Fruit fly (Drosophila melanogaster) whole organism, prepupa: Measurements from ENCODE around the gene Spn28Db.

Experiments used
- Blimp-1 ChIP-seq: fragments of 200-800 bp; sonication (Bioruptor generic); optimal IDR thresholded peaks from 3 replicates; lab custom pipeline; 2017; ENCODE audit warnings: missing biosample characterization, missing genetic modification characterization, mild to moderate bottlenecking, moderate library complexity, missing genetic modification reagents
- CG10631 ChIP-seq: fragments of 200-800 bp; sonication (Bioruptor generic); optimal IDR thresholded peaks from 2 replicates; lab custom pipeline; 2016; ENCODE audit warnings: missing biosample characterization, missing genetic modification characterization
- CG11294 ChIP-seq: fragments of 200-800 bp; sonication (Bioruptor generic); IDR thresholded peaks from 2 replicates; pipeline ENCODE4 v1.3.6; 2022; ENCODE audit warnings: missing biosample characterization, missing genetic modification characterization
- CG11762 ChIP-seq: fragments of 200-800 bp; sonication (Bioruptor generic); optimal IDR thresholded peaks from 3 replicates; lab custom pipeline; 2016; ENCODE audit warnings: missing biosample characterization, missing genetic modification characterization; ENCODE audit not compliant: insufficient read depth
- CG1621 ChIP-seq: fragments of 200-800 bp; sonication (Bioruptor generic); optimal IDR thresholded peaks from 3 replicates; lab custom pipeline; 2018; ENCODE audit warnings: missing biosample characterization, mild to moderate bottlenecking, missing genetic modification characterization
- CG16779 ChIP-seq: fragments of 200-800 bp; sonication (Bioruptor generic); optimal IDR thresholded peaks from 3 replicates; lab custom pipeline; 2017; ENCODE audit warnings: missing biosample characterization, mild to moderate bottlenecking, missing genetic modification characterization
- CG32006 ChIP-seq: fragments of 200-800 bp; sonication (Bioruptor generic); optimal IDR thresholded peaks from 3 replicates; lab custom pipeline; 2017; ENCODE audit warnings: missing biosample characterization, mild to moderate bottlenecking, missing genetic modification characterization
- CG3919 ChIP-seq: fragments of 200-800 bp; sonication (Bioruptor generic); optimal IDR thresholded peaks from 3 replicates; lab custom pipeline; 2016; ENCODE audit warnings: missing biosample characterization, missing genetic modification characterization
- CG4318 ChIP-seq: fragments of 200-800 bp; sonication (Bioruptor generic); optimal IDR thresholded peaks from 3 replicates; lab custom pipeline; 2017; ENCODE audit warnings: missing biosample characterization, mild to moderate bottlenecking, missing genetic modification characterization
- CG6163 ChIP-seq: fragments of 200-800 bp; sonication (Bioruptor generic); IDR thresholded peaks from 3 replicates; pipeline ENCODE4 v1.3.6; 2022; ENCODE audit warnings: missing biosample characterization, missing genetic modification characterization
- CG6276 ChIP-seq: fragments of 200-800 bp; sonication (Bioruptor generic); optimal IDR thresholded peaks from 2 replicates; lab custom pipeline; 2017; ENCODE audit warnings: missing biosample characterization, mild to moderate bottlenecking, missing genetic modification characterization
- CG6792 ChIP-seq: fragments of 200-800 bp; sonication (Bioruptor generic); optimal IDR thresholded peaks from 3 replicates; lab custom pipeline; 2016; ENCODE audit warnings: missing biosample characterization, missing genetic modification characterization
- CG8319 ChIP-seq: fragments of 200-800 bp; sonication (Bioruptor generic); optimal IDR thresholded peaks from 3 replicates; lab custom pipeline; 2016; ENCODE audit warnings: missing biosample characterization, missing genetic modification characterization
- Eip78C ChIP-seq: fragments of 200-800 bp; sonication (Bioruptor generic); peaks from one replicate; lab custom pipeline; 2016; ENCODE audit warnings: missing biosample characterization, missing genetic modification characterization
- Eip93F ChIP-seq: fragments of 200-800 bp; sonication (Bioruptor generic); optimal IDR thresholded peaks from 2 replicates; lab custom pipeline; 2016; ENCODE audit warnings: missing biosample characterization, mild to moderate bottlenecking, missing genetic modification characterization
- Ets21C ChIP-seq: fragments of 200-800 bp; sonication (Bioruptor generic); optimal IDR thresholded peaks from 3 replicates; lab custom pipeline; 2016; ENCODE audit warnings: missing biosample characterization, missing genetic modification characterization
- Gug ChIP-seq: fragments of 200-800 bp; sonication (Bioruptor generic); IDR thresholded peaks from 2 replicates; pipeline ENCODE4 v1.3.6; 2022; ENCODE audit warnings: missing biosample characterization, missing genetic modification characterization
- Hr4 ChIP-seq: fragments of 200-800 bp; sonication (Bioruptor generic); optimal IDR thresholded peaks from 3 replicates; lab custom pipeline; 2016; ENCODE audit warnings: missing biosample characterization, missing genetic modification characterization
- Lpt ChIP-seq: fragments of 200-800 bp; sonication (Bioruptor generic); optimal IDR thresholded peaks from 3 replicates; lab custom pipeline; 2016; ENCODE audit warnings: missing biosample characterization, missing genetic modification characterization
- Met ChIP-seq: fragments of 200-800 bp; sonication (Bioruptor generic); optimal IDR thresholded peaks from 3 replicates; lab custom pipeline; 2016; ENCODE audit warnings: missing biosample characterization, missing genetic modification characterization
- Smox ChIP-seq: fragments of 200-800 bp; sonication (Bioruptor generic); optimal IDR thresholded peaks from 3 replicates; lab custom pipeline; 2016; ENCODE audit warnings: missing biosample characterization, missing genetic modification characterization
- Sox102F ChIP-seq: fragments of 200-800 bp; sonication (Bioruptor generic); optimal IDR thresholded peaks from 2 replicates; lab custom pipeline; 2016; ENCODE audit warnings: missing biosample characterization, mild to moderate bottlenecking, missing genetic modification characterization
- Sox14 ChIP-seq: fragments of 200-800 bp; sonication (Bioruptor generic); optimal IDR thresholded peaks from 3 replicates; lab custom pipeline; 2016; ENCODE audit warnings: missing biosample characterization, missing genetic modification characterization
- Sox15 ChIP-seq: fragments of 200-800 bp; sonication (Bioruptor generic); optimal IDR thresholded peaks from 3 replicates; lab custom pipeline; 2016; ENCODE audit warnings: missing biosample characterization, missing genetic modification characterization
- achi ChIP-seq: fragments of 200-800 bp; sonication (Bioruptor generic); optimal IDR thresholded peaks from 3 replicates; lab custom pipeline; 2016; ENCODE audit warnings: missing biosample characterization, missing genetic modification characterization
- dsx ChIP-seq: fragments of 200-800 bp; optimal IDR thresholded peaks from 3 replicates; lab custom pipeline; 2019; ENCODE audit warnings: missing biosample characterization, mild to moderate bottlenecking, missing genetic modification characterization, moderate library complexity; ENCODE audit not compliant: poor library complexity, severe bottlenecking
- eg ChIP-seq: fragments of 200-800 bp; sonication (Bioruptor generic); IDR thresholded peaks from 3 replicates; pipeline ENCODE4 v1.3.6; 2022; ENCODE audit warnings: missing biosample characterization, missing genetic modification characterization
- esn ChIP-seq: fragments of 200-800 bp; sonication (Bioruptor generic); optimal IDR thresholded peaks from 2 replicates; lab custom pipeline; 2016; ENCODE audit warnings: missing biosample characterization, mild to moderate bottlenecking, missing genetic modification characterization, moderate library complexity
- fd85E ChIP-seq: fragments of 200-800 bp; sonication (Bioruptor generic); optimal IDR thresholded peaks from 3 replicates; lab custom pipeline; 2016; ENCODE audit warnings: missing biosample characterization, missing genetic modification characterization
- lz ChIP-seq: fragments of 200-800 bp; sonication (Bioruptor generic); optimal IDR thresholded peaks from 3 replicates; lab custom pipeline; 2016; ENCODE audit warnings: missing biosample characterization, missing genetic modification characterization
- pdm3 ChIP-seq: fragments of 200-800 bp; sonication (Bioruptor generic); optimal IDR thresholded peaks from 3 replicates; lab custom pipeline; 2016; ENCODE audit warnings: missing biosample characterization, missing genetic modification characterization
- salr ChIP-seq, 2 experiments: fragments of 200-800 bp; sonication (Bioruptor generic); optimal IDR thresholded peaks; 3 replicates each; lab custom pipeline; 2016 to 2018; ENCODE audit warnings: missing biosample characterization in 2 of 2, missing genetic modification characterization in 2 of 2, mild to moderate bottlenecking in 1 of 2
- spab ChIP-seq: fragments of 200-800 bp; sonication (Bioruptor generic); optimal IDR thresholded peaks from 2 replicates; lab custom pipeline; 2017; ENCODE audit warnings: missing biosample characterization, mild to moderate bottlenecking, missing genetic modification characterization, missing genetic modification reagents
- svp ChIP-seq: fragments of 200-800 bp; sonication (Bioruptor generic); peaks from one replicate; lab custom pipeline; 2016; ENCODE audit warnings: missing biosample characterization, missing genetic modification characterization
- vri ChIP-seq: fragments of 200-800 bp; sonication (Bioruptor generic); optimal IDR thresholded peaks from 3 replicates; lab custom pipeline; 2016; ENCODE audit warnings: missing biosample characterization, mild to moderate bottlenecking, missing genetic modification characterization

Gene Spn28Db

DNA sequence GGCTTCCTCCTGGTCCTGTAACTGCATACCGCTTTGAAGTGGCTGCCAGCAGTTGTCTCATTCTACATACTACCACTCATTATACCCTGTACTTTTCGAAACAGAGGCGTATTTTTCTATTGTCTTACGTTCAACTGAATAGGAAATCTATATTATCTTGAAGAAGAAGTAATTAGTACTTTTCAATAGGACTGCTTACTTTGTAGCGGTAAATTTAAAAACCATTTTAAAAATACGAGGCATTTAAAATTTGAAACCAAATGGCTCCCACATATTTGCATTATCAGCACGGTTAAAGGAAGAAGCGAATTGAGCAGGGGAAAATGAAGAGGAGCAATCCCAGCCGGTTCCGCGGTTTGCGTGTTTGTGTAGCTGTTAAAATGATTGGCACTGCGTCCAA is 6.7 kb upstream of the Spn28Db start (continued):
- TF ChIP-seq Sox14 (peak; percentile 74), Met (peak; percentile 69), svp (GFP tag; lab: Kevin White, UChicago) (peak; percentile 81), CG3919 (peak; percentile 64), CG11294 (no peak), CG8319 (GFP tag; lab: Kevin White, UChicago) (peak; percentile 1), CG4318 (peak; percentile 21), fd85E (GFP tag; lab: Kevin White, UChicago) (no peak), lz (peak; percentile 47), esn (GFP tag; lab: Kevin White, UChicago) (peak; percentile 71), Hr4 (peak; percentile 20), pdm3 (GFP tag; lab: Kevin White, UChicago) (peak; percentile 60), CG32006 (GFP tag; lab: Kevin White, UChicago) (peak; percentile 67), Gug (GFP tag; lab: Robert Waterston, UW) (0 out of 2 replicates have a peak, but pooled peaks have one; percentile 28), Eip78C (peak; percentile 87), dsx (GFP tag; lab: Kevin White, UChicago) (peak; percentile 56), Sox15 (GFP tag; lab: Kevin White, UChicago) (peak; percentile 20), vri (GFP tag; lab: Kevin White, UChicago) (no peak)

DNA sequence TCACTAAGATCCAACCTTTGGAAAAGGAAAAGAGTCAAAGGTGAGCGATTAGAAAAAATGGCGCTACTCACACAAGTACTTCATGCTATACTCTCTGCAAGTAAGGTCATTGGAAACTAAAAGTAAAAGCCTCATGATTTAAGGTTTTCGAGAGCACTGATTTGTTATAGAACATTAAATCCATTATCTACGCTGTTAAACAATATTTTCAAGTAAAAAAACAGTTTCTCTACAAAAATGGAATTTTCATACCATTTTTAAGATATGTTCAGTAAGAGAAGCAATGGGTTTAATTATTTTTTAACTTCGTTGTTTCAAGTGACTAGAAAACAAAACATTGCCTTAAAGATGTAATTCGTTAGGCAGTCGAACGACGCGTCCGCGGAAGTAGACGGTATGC is 1.5 kb downstream of the Spn28Db start, which contains the start of gene Spn28Da:
Gene Spn28Da, minus strand, starts transcription at position 101 of the 400 bp plus-strand sequence.
- TF ChIP-seq CG32006 (GFP tag; lab: Kevin White, UChicago) (no peak), CG6163 (no peak), lz (no peak), CG10631 (GFP tag; lab: Kevin White, UChicago) (no peak)

DNA sequence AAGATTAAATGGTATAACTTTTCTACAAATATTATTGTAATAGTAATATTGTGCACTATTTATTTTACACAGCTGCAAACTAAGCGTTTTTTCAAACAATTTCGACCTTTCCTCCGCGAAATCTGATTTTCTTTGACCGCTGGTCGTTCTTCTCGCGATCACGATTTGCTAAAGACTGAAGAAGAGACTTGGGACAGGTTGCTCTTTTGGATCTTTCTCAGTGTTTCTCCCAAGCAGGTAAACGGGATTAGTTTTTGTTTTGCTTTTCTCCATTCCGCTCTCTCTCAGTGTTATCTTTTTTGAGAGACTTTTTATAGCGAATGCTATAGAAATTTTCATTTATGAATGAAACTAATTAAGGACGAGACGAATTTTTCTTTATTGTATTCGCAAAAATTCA is 3.2 kb downstream of the Spn28Db start, which contains the start of gene CG7102:
Gene CG7102, minus strand, starts transcription at position 181 of the 400 bp plus-strand sequence.
- TF ChIP-seq salr (GFP tag; optimal IDR thresholded peaks at IDR 0.05; lab: Kevin White, UChicago) = no peak
- TF ChIP-seq Lpt = no peak
- TF ChIP-seq CG11294 = no peak
- TF ChIP-seq CG16779 = no peak
- no peak for TF ChIP-seq CG10631 (GFP tag; lab: Kevin White, UChicago)
- no peak for TF ChIP-seq CG11762 (GFP tag; lab: Kevin White, UChicago)
- TF ChIP-seq CG8319 (GFP tag; lab: Kevin White, UChicago) = no peak
- no peak for TF ChIP-seq achi
- TF ChIP-seq Met = no peak
- no peak for TF ChIP-seq eg (GFP tag; lab: Robert Waterston, UW)
- TF ChIP-seq Gug (GFP tag; lab: Robert Waterston, UW) = no peak
- no peak for TF ChIP-seq Ets21C
- no peak for TF ChIP-seq CG6276 (GFP tag; lab: Kevin White, UChicago)
- TF ChIP-seq, all 60 proteins: peak for 0

DNA sequence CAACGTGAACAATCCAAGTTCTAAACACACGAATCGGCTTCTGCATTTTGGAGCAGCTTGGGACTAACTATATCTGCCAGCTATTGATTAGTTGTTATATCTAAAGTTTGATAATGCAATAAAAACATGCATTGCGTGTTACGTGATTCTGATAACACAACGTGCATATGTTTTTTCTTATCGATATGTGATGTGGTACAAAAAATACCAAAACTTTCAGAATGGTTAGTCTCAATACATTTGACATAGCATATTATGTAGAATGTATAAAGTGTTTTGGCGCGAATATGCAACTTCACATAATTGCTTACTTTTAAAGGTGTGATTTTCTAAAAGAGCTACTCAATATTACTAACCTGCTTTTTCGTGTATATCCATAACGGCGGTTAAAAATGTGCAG is 4.6 kb downstream of the Spn28Db start:
- TF ChIP-seq Eip78C = peak; percentile 2
- TF ChIP-seq CG3919 = no peak

DNA sequence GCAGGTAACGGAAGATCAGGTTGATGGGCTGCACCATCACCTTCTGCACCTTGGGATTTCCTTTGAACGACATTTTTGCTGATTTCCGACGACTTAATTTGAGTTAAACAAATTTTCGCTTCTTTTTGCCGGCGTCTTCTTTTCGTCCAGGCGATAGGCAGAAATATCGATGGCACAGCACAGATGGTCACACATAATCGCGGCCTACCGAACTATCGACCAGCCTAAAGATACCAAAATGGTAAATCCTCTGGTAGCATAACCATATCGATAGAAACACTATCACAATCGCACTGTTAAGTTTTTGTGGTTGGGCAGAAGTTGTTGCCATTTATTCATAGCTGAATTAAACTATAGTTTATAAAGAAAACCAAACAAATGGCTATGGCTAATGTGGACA is 5.2 kb downstream of the Spn28Db start, which contains the start of the genes SmE and CG34132:
Gene SmE, minus strand, starts transcription at position 180 of the 400 bp plus-strand sequence.
Gene CG34132, plus strand, starts transcription at position 233 of the 400 bp plus-strand sequence.
- no peak for TF ChIP-seq CG1621 (tag; lab: Kevin White, UChicago)
- no peak for TF ChIP-seq Blimp-1 (GFP tag; lab: Kevin White, UChicago)
- no peak for TF ChIP-seq Lpt
- no peak for TF ChIP-seq Eip93F (GFP tag; lab: Kevin White, UChicago)
- TF ChIP-seq spab (GFP tag; lab: Kevin White, UChicago) = no peak
- no peak for TF ChIP-seq dsx (GFP tag; lab: Kevin White, UChicago)
- no peak for TF ChIP-seq CG6792
- TF ChIP-seq vri (GFP tag; lab: Kevin White, UChicago) = no peak
- no peak for TF ChIP-seq CG10631 (GFP tag; lab: Kevin White, UChicago)
- no peak for TF ChIP-seq Smox
- TF ChIP-seq Sox102F = no peak
- TF ChIP-seq, all 60 proteins: peak for 0
